Fruit fly (Drosophila melanogaster) whole organism, embryonic: ENCODE data around the gene CG7878.

Experiments
- BEAF-32 ChIP-seq: fragments of 200-800 bp; sonication (Bioruptor generic); optimal IDR thresholded peaks from 3 replicates; lab custom pipeline; 2017; ENCODE audit warnings: missing biosample characterization, missing genetic modification characterization, mild to moderate bottlenecking, moderate library complexity, missing genetic modification reagents
- Bdp1 ChIP-seq: fragments of 200-800 bp; sonication (Bioruptor generic); optimal IDR thresholded peaks from 3 replicates; lab custom pipeline; 2016; ENCODE audit warnings: missing biosample characterization, missing genetic modification characterization
- CG11696 ChIP-seq: fragments of 200-800 bp; sonication (Bioruptor generic); IDR thresholded peaks from 2 replicates; pipeline ENCODE4 v1.3.6; 2022; ENCODE audit warnings: missing biosample characterization, missing genetic modification characterization
- CG12391 ChIP-seq: fragments of 200-800 bp; sonication (Bioruptor generic); optimal IDR thresholded peaks from 3 replicates; lab custom pipeline; 2018; ENCODE audit warnings: missing biosample characterization, mild to moderate bottlenecking, missing genetic modification characterization, moderate library complexity
- CG1647 ChIP-seq: fragments of 200-800 bp; sonication (Bioruptor generic); optimal IDR thresholded peaks from 3 replicates; lab custom pipeline; 2016; ENCODE audit warnings: missing biosample characterization, missing genetic modification characterization
- CG18011 ChIP-seq: fragments of 200-800 bp; sonication (Bioruptor generic); optimal IDR thresholded peaks from 2 replicates; lab custom pipeline; 2017; ENCODE audit warnings: missing biosample characterization, missing genetic modification characterization, mild to moderate bottlenecking, moderate library complexity, missing genotype
- CG2116 ChIP-seq: fragments of 200-800 bp; sonication (Bioruptor generic); optimal IDR thresholded peaks from 3 replicates; lab custom pipeline; 2018; ENCODE audit warnings: missing biosample characterization, mild to moderate bottlenecking, missing genetic modification characterization
- CG2875 ChIP-seq: fragments of 200-800 bp; sonication (Bioruptor generic); optimal IDR thresholded peaks from 2 replicates; lab custom pipeline; 2017; ENCODE audit warnings: missing biosample characterization, mild to moderate bottlenecking, missing genetic modification characterization, missing genetic modification reagents
- CG31224 ChIP-seq: fragments of 200-800 bp; sonication (Bioruptor generic); IDR thresholded peaks from 2 replicates; pipeline ENCODE4 v1.3.6; 2022; ENCODE audit warnings: missing biosample characterization, missing genetic modification characterization
- CG3838 ChIP-seq: fragments of 200-800 bp; sonication (Bioruptor generic); optimal IDR thresholded peaks from 3 replicates; lab custom pipeline; 2016; ENCODE audit warnings: missing biosample characterization, missing genetic modification characterization
- CG5953 ChIP-seq: fragments of 200-800 bp; sonication (Bioruptor generic); IDR thresholded peaks from 2 replicates; pipeline ENCODE4 v1.3.6; 2022; ENCODE audit warnings: missing biosample characterization, missing genetic modification characterization
- CG6254 ChIP-seq: fragments of 200-800 bp; sonication (Bioruptor generic); optimal IDR thresholded peaks from 3 replicates; lab custom pipeline; 2017; ENCODE audit warnings: mild to moderate bottlenecking, missing biosample characterization, missing genetic modification reagents, missing genetic modification characterization
- CG6272 ChIP-seq: fragments of 200-800 bp; sonication (Bioruptor generic); IDR thresholded peaks from 2 replicates; pipeline ENCODE4 v1.3.6; 2022; ENCODE audit warnings: missing biosample characterization, missing genetic modification characterization
- CG6689 ChIP-seq: fragments of 200-800 bp; sonication (Bioruptor generic); IDR thresholded peaks from 2 replicates; pipeline ENCODE4 v1.3.6; 2022; ENCODE audit warnings: missing biosample characterization, missing genetic modification characterization
- CG7357 ChIP-seq: fragments of 200-800 bp; sonication (Bioruptor generic); IDR thresholded peaks from 3 replicates; pipeline ENCODE4 v1.3.6; 2022; ENCODE audit warnings: missing biosample characterization, missing genetic modification characterization
- CG9932 ChIP-seq: fragments of 200-800 bp; sonication (Bioruptor generic); IDR thresholded peaks from 2 replicates; pipeline ENCODE4 v1.3.6; 2022; ENCODE audit warnings: missing biosample characterization, missing genetic modification characterization
- D19B ChIP-seq: fragments of 200-800 bp; sonication (Bioruptor generic); optimal IDR thresholded peaks from 2 replicates; lab custom pipeline; 2017; ENCODE audit warnings: missing biosample characterization, mild to moderate bottlenecking, missing genetic modification characterization
- Dref ChIP-seq: fragments of 200-800 bp; sonication (Bioruptor generic); IDR thresholded peaks from 2 replicates; pipeline ENCODE4 v1.3.6; 2022; ENCODE audit warnings: missing biosample characterization, missing genetic modification characterization
- E2f2 ChIP-seq: fragments of 200-800 bp; sonication (Bioruptor generic); IDR thresholded peaks from 2 replicates; pipeline ENCODE4 v1.3.6; 2022; ENCODE audit warnings: missing biosample characterization, missing genetic modification characterization
- GATAe ChIP-seq: fragments of 200-800 bp; sonication (Bioruptor generic); conservative IDR thresholded peaks from 2 replicates; pipeline ENCODE4 v1.3.6; 2022; ENCODE audit warnings: missing biosample characterization, missing genetic modification characterization
- Hand ChIP-seq: fragments of 200-800 bp; sonication (Bioruptor generic); optimal IDR thresholded peaks from 2 replicates; lab custom pipeline; 2017; ENCODE audit warnings: mild to moderate bottlenecking, missing biosample characterization, missing genetic modification reagents, missing genetic modification characterization
- HmgD ChIP-seq: fragments of 200-800 bp; sonication (Bioruptor generic); optimal IDR thresholded peaks from 3 replicates; lab custom pipeline; 2016; ENCODE audit warnings: missing biosample characterization, missing genetic modification characterization
- Hmr ChIP-seq: fragments of 200-800 bp; sonication (Bioruptor generic); optimal IDR thresholded peaks from 3 replicates; lab custom pipeline; 2017; ENCODE audit warnings: mild to moderate bottlenecking, missing biosample characterization, missing genetic modification reagents, missing genetic modification characterization
- Jarid2 ChIP-seq: fragments of 200-800 bp; sonication (Bioruptor generic); optimal IDR thresholded peaks from 3 replicates; lab custom pipeline; 2017; ENCODE audit warnings: mild to moderate bottlenecking, missing biosample characterization, missing genetic modification reagents, missing genetic modification characterization
- Neu2 ChIP-seq: fragments of 200-800 bp; sonication (Bioruptor generic); optimal IDR thresholded peaks from 3 replicates; lab custom pipeline; 2016; ENCODE audit warnings: missing biosample characterization, missing genetic modification characterization, borderline replicate concordance
- Ptx1 ChIP-seq: fragments of 200-800 bp; sonication (Bioruptor generic); IDR thresholded peaks from 2 replicates; pipeline ENCODE4 v1.3.6; 2022; ENCODE audit warnings: missing biosample characterization, missing genetic modification characterization
- Rx ChIP-seq: fragments of 200-800 bp; sonication (Bioruptor generic); IDR thresholded peaks from 2 replicates; pipeline ENCODE4 v1.3.6; 2022; ENCODE audit warnings: missing biosample characterization, missing genetic modification characterization
- Vsx1 ChIP-seq: fragments of 200-800 bp; sonication (Bioruptor generic); optimal IDR thresholded peaks from 2 replicates; lab custom pipeline; 2017; ENCODE audit warnings: missing biosample characterization, mild to moderate bottlenecking, missing genetic modification characterization, missing genetic modification reagents
- Xrp1 ChIP-seq: fragments of 200-800 bp; sonication (Bioruptor generic); IDR thresholded peaks from 2 replicates; pipeline ENCODE4 v1.3.6; 2022; ENCODE audit warnings: missing biosample characterization, missing genetic modification characterization
- YL-1 ChIP-seq: fragments of 200-800 bp; sonication (Bioruptor generic); optimal IDR thresholded peaks from 3 replicates; lab custom pipeline; 2017; ENCODE audit warnings: missing biosample characterization, mild to moderate bottlenecking, missing genetic modification characterization
- aop ChIP-seq: fragments of 200-800 bp; sonication (Bioruptor generic); IDR thresholded peaks from 2 replicates; pipeline ENCODE4 v1.3.6; 2022; ENCODE audit warnings: missing biosample characterization, missing genetic modification characterization
- ash1 ChIP-seq: fragments of 200-800 bp; sonication (Bioruptor generic); optimal IDR thresholded peaks from 2 replicates; lab custom pipeline; 2018; ENCODE audit warnings: missing biosample characterization, mild to moderate bottlenecking, missing genetic modification characterization
- bab2 ChIP-seq: fragments of 200-800 bp; sonication (Bioruptor generic); optimal IDR thresholded peaks from 2 replicates; lab custom pipeline; 2016; ENCODE audit warnings: missing biosample characterization, missing genetic modification characterization
- cad ChIP-seq: fragments of >200 bp; optimal IDR thresholded peaks from 2 replicates; lab custom pipeline; 2017; ENCODE audit warnings: missing biosample characterization, missing genetic modification characterization
- cato ChIP-seq: fragments of 200-800 bp; sonication (Bioruptor generic); optimal IDR thresholded peaks from 2 replicates; lab custom pipeline; 2016; ENCODE audit warnings: missing biosample characterization, missing genetic modification characterization, borderline replicate concordance
- danr ChIP-seq: fragments of 200-800 bp; sonication (Bioruptor generic); IDR thresholded peaks from 2 replicates; pipeline ENCODE4 v1.3.6; 2022; ENCODE audit warnings: missing biosample characterization, missing genetic modification characterization
- dati ChIP-seq: fragments of 200-800 bp; sonication (Bioruptor generic); IDR thresholded peaks from 2 replicates; pipeline ENCODE4 v1.3.6; 2022; ENCODE audit warnings: missing biosample characterization, missing genetic modification characterization
- dimm ChIP-seq: fragments of 200-800 bp; sonication (Bioruptor generic); IDR thresholded peaks from 2 replicates; pipeline ENCODE4 v1.3.6; 2022; ENCODE audit warnings: missing biosample characterization, missing genetic modification characterization
- disco-r ChIP-seq: fragments of 200-800 bp; sonication (Bioruptor generic); optimal IDR thresholded peaks from 2 replicates; lab custom pipeline; 2016; ENCODE audit warnings: missing biosample characterization, missing genetic modification characterization
- eyg ChIP-seq: fragments of 200-800 bp; sonication (Bioruptor generic); optimal IDR thresholded peaks from 3 replicates; lab custom pipeline; 2016; ENCODE audit warnings: missing biosample characterization, missing genetic modification characterization
- gem ChIP-seq: fragments of 200-800 bp; sonication (Bioruptor generic); optimal IDR thresholded peaks from 2 replicates; lab custom pipeline; 2019; ENCODE audit warnings: missing biosample characterization, mild to moderate bottlenecking, missing genetic modification characterization, moderate library complexity
- mirr ChIP-seq: fragments of 200-800 bp; sonication (Bioruptor generic); optimal IDR thresholded peaks from 3 replicates; lab custom pipeline; 2018; ENCODE audit warnings: missing biosample characterization, mild to moderate bottlenecking, missing genetic modification characterization
- pfk ChIP-seq: fragments of 200-800 bp; sonication (Bioruptor generic); optimal IDR thresholded peaks from 2 replicates; lab custom pipeline; 2018; ENCODE audit warnings: missing biosample characterization, mild to moderate bottlenecking, missing genetic modification characterization, moderate library complexity
- pnt ChIP-seq: fragments of 200-800 bp; sonication (Bioruptor generic); optimal IDR thresholded peaks from 3 replicates; lab custom pipeline; 2016; ENCODE audit warnings: missing biosample characterization, missing genetic modification characterization
- prd ChIP-seq, 3 experiments: fragments of >200 bp in 2 of 3; fragments of 200-800 bp in 1 of 3; sonication (Bioruptor generic) in 1 of 3; optimal IDR thresholded peaks in 2 of 3; IDR thresholded peaks in 1 of 3; 2 replicates in 2 of 3; 3 replicates in 1 of 3; pipeline versions ENCODE4 v1.3.6 to Lab custom; 2017 to 2022; ENCODE audit warnings: missing biosample characterization in 1 of 3, missing genetic modification characterization in 1 of 3
- sens ChIP-seq: fragments of 200-800 bp; sonication (Bioruptor generic); peaks from one replicate; lab custom pipeline; 2016; ENCODE audit warnings: missing biosample characterization, missing genetic modification characterization
- slp2 ChIP-seq: fragments of 200-800 bp; sonication (Bioruptor generic); optimal IDR thresholded peaks from 2 replicates; lab custom pipeline; 2016; ENCODE audit warnings: missing biosample characterization, missing genetic modification characterization
- sob ChIP-seq: fragments of 200-800 bp; sonication (Bioruptor generic); IDR thresholded peaks from 2 replicates; pipeline ENCODE4 v1.3.6; 2022; ENCODE audit warnings: missing biosample characterization, missing genetic modification characterization
- tgo ChIP-seq: fragments of 200-800 bp; sonication (Bioruptor generic); IDR thresholded peaks from 3 replicates; pipeline ENCODE4 v1.3.6; 2022; ENCODE audit warnings: missing biosample characterization, missing genetic modification characterization
- trem ChIP-seq: fragments of 200-800 bp; optimal IDR thresholded peaks from 3 replicates; lab custom pipeline; 2019; ENCODE audit warnings: missing biosample characterization, mild to moderate bottlenecking, missing genetic modification characterization, moderate library complexity
- twi ChIP-seq: fragments of 200-800 bp; optimal IDR thresholded peaks from 2 replicates; lab custom pipeline; 2019; ENCODE audit warnings: missing biosample characterization, mild to moderate bottlenecking, missing genetic modification characterization, moderate library complexity
- vvl ChIP-seq: fragments of 200-800 bp; sonication (Bioruptor generic); IDR thresholded peaks from 2 replicates; pipeline ENCODE4 v1.3.6; 2022; ENCODE audit warnings: missing biosample characterization, missing genetic modification characterization

Gene CG7878

DNA sequence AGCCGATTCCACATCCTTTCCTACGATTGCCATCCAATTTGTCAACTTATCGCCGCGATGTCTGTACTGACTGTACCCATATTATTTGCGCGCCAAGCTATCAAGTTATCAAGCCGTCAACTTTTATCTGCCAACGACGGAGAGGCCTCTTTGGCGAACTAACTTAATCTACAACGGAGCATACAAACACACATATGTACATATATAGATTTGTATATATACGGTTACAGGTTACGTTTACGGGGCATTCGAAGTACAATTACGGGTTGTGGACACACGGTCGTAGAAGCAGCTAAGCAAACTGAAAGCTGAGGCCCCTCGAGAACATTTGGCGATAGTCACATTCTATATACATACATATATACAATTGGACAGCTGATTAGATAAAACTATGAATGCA lies 7.3 kb upstream of the CG7878 start (continued):
- TF ChIP-seq Dref (GFP tag; lab: Robert Waterston, UW): no peak
- TF ChIP-seq CG2875: no peak
- no peak for TF ChIP-seq dimm (GFP tag; lab: Robert Waterston, UW)
- no peak for TF ChIP-seq slp2 (GFP tag; lab: Kevin White, UChicago)
- no peak for TF ChIP-seq vvl (GFP tag; lab: Robert Waterston, UW)
- no peak for TF ChIP-seq aop
- TF ChIP-seq pfk (GFP tag; lab: Kevin White, UChicago): peak; percentile 59
- TF ChIP-seq eyg (GFP tag; lab: Kevin White, UChicago): no peak
- TF ChIP-seq prd (optimal IDR thresholded peaks at IDR 0.05; lab: Kevin White, UChicago): no peak
- TF ChIP-seq prd (GFP tag; IDR thresholded peaks at IDR 0.05; lab: Robert Waterston, UW): no peak
- no peak for TF ChIP-seq CG2116
- no peak for TF ChIP-seq Neu2 (GFP tag; lab: Kevin White, UChicago)
- TF ChIP-seq twi (tag; lab: Kevin White, UChicago): no peak
- TF ChIP-seq bab2 (GFP tag; lab: Kevin White, UChicago): no peak
- peak; percentile 75 for TF ChIP-seq sens (GFP tag; lab: Kevin White, UChicago)
- TF ChIP-seq CG5953 (GFP tag; lab: Robert Waterston, UW): no peak
- TF ChIP-seq CG31224 (GFP tag; lab: Robert Waterston, UW): no peak
- no peak for TF ChIP-seq Bdp1
- peak; percentile 26 for TF ChIP-seq CG3838 (GFP tag; lab: Kevin White, UChicago)
- no peak for TF ChIP-seq Jarid2 (GFP tag; lab: Kevin White, UChicago)
- peak; percentile 61 for TF ChIP-seq Hand (GFP tag; lab: Kevin White, UChicago)
- no peak for TF ChIP-seq CG6689 (GFP tag; lab: Robert Waterston, UW)
- TF ChIP-seq CG7357: no peak
- TF ChIP-seq ash1 (GFP tag; lab: Kevin White, UChicago): peak; percentile 53
- peak; percentile 58 for TF ChIP-seq Vsx1 (GFP tag; lab: Kevin White, UChicago)
- no peak for TF ChIP-seq pnt (GFP tag; lab: Kevin White, UChicago)
- peak; percentile 13 for TF ChIP-seq CG1647 (GFP tag; lab: Kevin White, UChicago)
- TF ChIP-seq Ptx1 (GFP tag; lab: Robert Waterston, UW): no peak
- TF ChIP-seq cato: no peak
- no peak for TF ChIP-seq BEAF-32 (GFP tag; lab: Kevin White, UChicago)
- TF ChIP-seq mirr (GFP tag; lab: Kevin White, UChicago): peak; percentile 90
- TF ChIP-seq cad (GFP tag; lab: Kevin White, UChicago): no peak
- TF ChIP-seq E2f2 (GFP tag; lab: Robert Waterston, UW): no peak
- TF ChIP-seq trem (tag; lab: Kevin White, UChicago): no peak
- TF ChIP-seq CG18011 (GFP tag; lab: Kevin White, UChicago): no peak
- no peak for TF ChIP-seq dati (GFP tag; lab: Robert Waterston, UW)
- no peak for TF ChIP-seq D19B (GFP tag; lab: Kevin White, UChicago)
- no peak for TF ChIP-seq CG11696
- TF ChIP-seq HmgD (GFP tag; lab: Kevin White, UChicago): no peak
- TF ChIP-seq disco-r (GFP tag; lab: Kevin White, UChicago): no peak
- TF ChIP-seq CG12391 (tag; lab: Kevin White, UChicago): no peak
- peak; percentile 45; the same call in 1 of the 2 replicates for TF ChIP-seq sob (GFP tag; lab: Robert Waterston, UW)
- peak; percentile 79 for TF ChIP-seq Hmr
- TF ChIP-seq GATAe: no peak; the same call in 1 of the 2 replicates
- peak; percentile 9 for TF ChIP-seq gem (tag; lab: Kevin White, UChicago)
- no peak for TF ChIP-seq Rx (GFP tag; lab: Robert Waterston, UW)
- no peak for TF ChIP-seq CG9932 (GFP tag; lab: Robert Waterston, UW)
- no peak for TF ChIP-seq danr
- no peak for TF ChIP-seq CG6272 (GFP tag; lab: Robert Waterston, UW)
- TF ChIP-seq tgo (GFP tag; lab: Robert Waterston, UW): no peak
- TF ChIP-seq YL-1 (GFP tag; lab: Kevin White, UChicago): no peak
- TF ChIP-seq CG6254 (GFP tag; lab: Kevin White, UChicago): no peak
- TF ChIP-seq Xrp1 (GFP tag; lab: Robert Waterston, UW): peak; percentile 57
